Fruit fly (Drosophila melanogaster): Measurements from ENCODE around the gene Ubr3.

Ubr3 gene

dm6 chrX:7911983-7912630 is 23.6 kb upstream of the Ubr3 start, which contains the start of gene snz (continued):
- TF ChIP-seq schlank (tag; optimal IDR thresholded peaks at IDR 0.05) (no peak), CG34224 (GFP tag; IDR thresholded peaks at IDR 0.05; ENCODE audit: partially characterized antibody) (peak; percentile 76), maf-S (GFP tag; optimal IDR thresholded peaks at IDR 0.05) (no peak), crol (GFP tag; IDR thresholded peaks at IDR 0.05) (no peak), usp (GFP tag; optimal IDR thresholded peaks at IDR 0.05) (no peak), CG12659 (GFP tag; optimal IDR thresholded peaks at IDR 0.05) (peak; percentile 31), Adf1 (GFP tag; IDR thresholded peaks at IDR 0.05) (peak; percentile 89), CkIIα-i1 (GFP tag; IDR thresholded peaks at IDR 0.05) (no peak), CG7556 (GFP tag; optimal IDR thresholded peaks at IDR 0.05) (no peak), Dip3 (GFP tag; optimal IDR thresholded peaks at IDR 0.05) (no peak), gsb-n (tag; optimal IDR thresholded peaks at IDR 0.05) (no peak), gcm2 (GFP tag; optimal IDR thresholded peaks at IDR 0.05) (no peak), CG3163 (GFP tag; optimal IDR thresholded peaks at IDR 0.05) (no peak), CG13775 (GFP tag; optimal IDR thresholded peaks at IDR 0.05) (no peak), Bteb2 (GFP tag; optimal IDR thresholded peaks at IDR 0.05) (no peak), Aef1 (GFP tag; IDR thresholded peaks at IDR 0.05) (no peak), sqz (GFP tag; optimal IDR thresholded peaks at IDR 0.05) (no peak), ase (GFP tag; IDR thresholded peaks at IDR 0.05) (no peak), CG2129 (GFP tag; IDR thresholded peaks at IDR 0.05; ENCODE audit: partially characterized antibody) (peak; percentile 29; the same call in 1 of the 2 replicates), knrl (GFP tag; IDR thresholded peaks at IDR 0.05; ENCODE audit: partially characterized antibody) (peak; percentile 57; the same call in 2 of the 3 replicates), CG9797 (GFP tag; optimal IDR thresholded peaks at IDR 0.05) (no peak), CG13624 (GFP tag; optimal IDR thresholded peaks at IDR 0.05) (peak; percentile 47), CG2889 (GFP tag; IDR thresholded peaks at IDR 0.05) (no peak), CG9609 (GFP tag; optimal IDR thresholded peaks at IDR 0.05) (no peak), Sox100B (GFP tag; optimal IDR thresholded peaks at IDR 0.05) (no peak), mirr (GFP tag; optimal IDR thresholded peaks at IDR 0.05) (peak; percentile 83), Hr39 (optimal IDR thresholded peaks at IDR 0.05) (no peak), HLH4C (GFP tag; IDR thresholded peaks at IDR 0.05; ENCODE audit: partially characterized antibody) (peak; percentile 86), CG3407 (GFP tag; optimal IDR thresholded peaks at IDR 0.05) (no peak), kni (GFP tag; optimal IDR thresholded peaks at IDR 0.05) (no peak), CG4282 (GFP tag; optimal IDR thresholded peaks at IDR 0.05) (no peak), Mad (GFP tag; optimal IDR thresholded peaks at IDR 0.05) (no peak), Gsc (GFP tag; IDR thresholded peaks at IDR 0.05) (no peak), Nf-YC (tag; optimal IDR thresholded peaks at IDR 0.05) (peak; percentile 50), CG15073 (GFP tag; optimal IDR thresholded peaks at IDR 0.05) (no peak), CG11398 (GFP tag; optimal IDR thresholded peaks at IDR 0.05) (no peak), CG13123 (GFP tag; optimal IDR thresholded peaks at IDR 0.05) (no peak), gro (GFP tag; optimal IDR thresholded peaks at IDR 0.05) (no peak), CG2678 (tag; optimal IDR thresholded peaks at IDR 0.05) (no peak), CG12155 (GFP tag; optimal IDR thresholded peaks at IDR 0.05) (peak; percentile 70), D19B (GFP tag; optimal IDR thresholded peaks at IDR 0.05) (no peak), CG12236 (GFP tag; optimal IDR thresholded peaks at IDR 0.05) (no peak), hbn (GFP tag; IDR thresholded peaks at IDR 0.05; ENCODE audit: partially characterized antibody) (peak; percentile 75), Ets65A (GFP tag) (no peak), en (GFP tag; optimal IDR thresholded peaks at IDR 0.05) (no peak), Stat92E (GFP tag; optimal IDR thresholded peaks at IDR 0.05) (no peak), Fer2 (tag; optimal IDR thresholded peaks at IDR 0.05) (no peak), Six4 (GFP tag; optimal IDR thresholded peaks at IDR 0.05) (no peak), Optix (GFP tag; IDR thresholded peaks at IDR 0.05) (no peak), Ssrp (tag; optimal IDR thresholded peaks at IDR 0.05) (no peak), croc (GFP tag; conservative IDR thresholded peaks at IDR 0.05) (no peak)

Measured in whole organism, embryonic.